Fruit fly (Drosophila melanogaster) whole organism, embryonic: ENCODE data around the gene CG42819.

Experiments
- B-H2 ChIP-seq: fragments of 200-800 bp; sonication (Bioruptor generic); optimal IDR thresholded peaks from 2 replicates; lab custom pipeline; 2018; ENCODE audit warnings: missing biosample characterization, mild to moderate bottlenecking, missing genetic modification characterization
- BEAF-32 ChIP-seq: fragments of 200-800 bp; sonication (Bioruptor generic); optimal IDR thresholded peaks from 3 replicates; lab custom pipeline; 2017; ENCODE audit warnings: missing biosample characterization, missing genetic modification characterization, mild to moderate bottlenecking, moderate library complexity, missing genetic modification reagents
- CG10366 ChIP-seq: fragments of 200-800 bp; sonication (Bioruptor generic); IDR thresholded peaks from 2 replicates; pipeline ENCODE4 v1.3.6; 2022; ENCODE audit warnings: missing biosample characterization, missing genetic modification characterization
- CG12299 ChIP-seq: fragments of 200-800 bp; sonication (Bioruptor generic); optimal IDR thresholded peaks from 2 replicates; lab custom pipeline; 2018; ENCODE audit warnings: missing biosample characterization, mild to moderate bottlenecking, missing genetic modification characterization
- CG1792 ChIP-seq: fragments of 200-800 bp; sonication (Bioruptor generic); optimal IDR thresholded peaks from 2 replicates; lab custom pipeline; 2016; ENCODE audit warnings: missing biosample characterization, missing genetic modification characterization
- CG2116 ChIP-seq: fragments of 200-800 bp; sonication (Bioruptor generic); optimal IDR thresholded peaks from 3 replicates; lab custom pipeline; 2018; ENCODE audit warnings: missing biosample characterization, mild to moderate bottlenecking, missing genetic modification characterization
- CG3407 ChIP-seq: fragments of 200-800 bp; sonication (Bioruptor generic); optimal IDR thresholded peaks from 2 replicates; lab custom pipeline; 2018; ENCODE audit warnings: missing biosample characterization, mild to moderate bottlenecking, missing genetic modification characterization
- CG3995 ChIP-seq: fragments of 200-800 bp; sonication (Bioruptor generic); optimal IDR thresholded peaks from 3 replicates; lab custom pipeline; 2016; ENCODE audit warnings: missing biosample characterization, missing genetic modification characterization
- CG4282 ChIP-seq: fragments of 200-800 bp; sonication (Bioruptor generic); optimal IDR thresholded peaks from 2 replicates; lab custom pipeline; 2016; ENCODE audit warnings: missing biosample characterization, missing genetic modification characterization
- CG4360 ChIP-seq: fragments of 200-800 bp; sonication (Bioruptor generic); IDR thresholded peaks from 2 replicates; pipeline ENCODE4 v1.3.6; 2022; ENCODE audit warnings: missing biosample characterization, missing genetic modification characterization
- CG4820 ChIP-seq: fragments of 200-800 bp; sonication (Bioruptor generic); optimal IDR thresholded peaks from 3 replicates; lab custom pipeline; 2016; ENCODE audit warnings: missing biosample characterization, missing genetic modification characterization
- CG6654 ChIP-seq: fragments of 200-800 bp; sonication (Bioruptor generic); optimal IDR thresholded peaks from 2 replicates; lab custom pipeline; 2017; ENCODE audit warnings: missing biosample characterization, mild to moderate bottlenecking, missing genetic modification characterization
- CG6683 ChIP-seq: fragments of 200-800 bp; sonication (Bioruptor generic); optimal IDR thresholded peaks from 2 replicates; lab custom pipeline; 2017; ENCODE audit warnings: missing biosample characterization, mild to moderate bottlenecking, missing genetic modification characterization, missing genetic modification reagents
- CG6689 ChIP-seq: fragments of 200-800 bp; sonication (Bioruptor generic); IDR thresholded peaks from 2 replicates; pipeline ENCODE4 v1.3.6; 2022; ENCODE audit warnings: missing biosample characterization, missing genetic modification characterization
- CG6813 ChIP-seq: fragments of 200-800 bp; sonication (Bioruptor generic); optimal IDR thresholded peaks from 2 replicates; lab custom pipeline; 2017; ENCODE audit warnings: missing biosample characterization, missing genetic modification characterization, mild to moderate bottlenecking, moderate library complexity, missing genetic modification reagents
- CG8290 ChIP-seq, 3 experiments: fragments of 200-800 bp; sonication (Bioruptor generic); optimal IDR thresholded peaks; 2 replicates each; lab custom pipeline; 2016 to 2019; ENCODE audit warnings: missing biosample characterization in 3 of 3, missing genetic modification characterization in 3 of 3, mild to moderate bottlenecking in 2 of 3, moderate library complexity in 1 of 3
- CG8359 ChIP-seq: fragments of 200-800 bp; sonication (Bioruptor generic); optimal IDR thresholded peaks from 2 replicates; lab custom pipeline; 2017; ENCODE audit warnings: missing biosample characterization, mild to moderate bottlenecking, missing genetic modification characterization, borderline replicate concordance
- CG8388 ChIP-seq: fragments of 200-800 bp; sonication (Bioruptor generic); optimal IDR thresholded peaks from 2 replicates; lab custom pipeline; 2019; ENCODE audit warnings: missing biosample characterization, mild to moderate bottlenecking, missing genetic modification characterization, moderate library complexity
- CG9817 ChIP-seq: fragments of 200-800 bp; sonication (Bioruptor generic); optimal IDR thresholded peaks from 2 replicates; lab custom pipeline; 2018; ENCODE audit warnings: missing biosample characterization, mild to moderate bottlenecking, missing genetic modification characterization, moderate library complexity
- Dll ChIP-seq: fragments of 200-800 bp; sonication (Bioruptor generic); IDR thresholded peaks from 4 replicates; pipeline ENCODE4 v1.3.6; 2022; ENCODE audit warnings: missing biosample characterization, missing genetic modification characterization; ENCODE audit not compliant: partially characterized antibody
- E2f2 ChIP-seq: fragments of 200-800 bp; sonication (Bioruptor generic); IDR thresholded peaks from 2 replicates; pipeline ENCODE4 v1.3.6; 2022; ENCODE audit warnings: missing biosample characterization, missing genetic modification characterization
- Fer1 ChIP-seq: fragments of 200-800 bp; sonication (Bioruptor generic); optimal IDR thresholded peaks from 2 replicates; lab custom pipeline; 2017; ENCODE audit warnings: missing biosample characterization, mild to moderate bottlenecking, missing genetic modification characterization
- HLH4C ChIP-seq: fragments of 200-800 bp; sonication (Bioruptor generic); IDR thresholded peaks from 3 replicates; pipeline ENCODE4 v1.3.6; 2022; ENCODE audit warnings: missing biosample characterization, missing genetic modification characterization; ENCODE audit not compliant: partially characterized antibody
- Hr39 ChIP-seq: fragments of >200 bp; optimal IDR thresholded peaks from 2 replicates; lab custom pipeline; 2017
- Mrtf ChIP-seq: fragments of 200-800 bp; sonication (Bioruptor generic); IDR thresholded peaks from 3 replicates; pipeline ENCODE4 v1.3.6; 2022; ENCODE audit warnings: missing biosample characterization, missing genetic modification characterization
- Myb ChIP-seq: fragments of 200-800 bp; sonication (Bioruptor generic); optimal IDR thresholded peaks from 2 replicates; lab custom pipeline; 2016; ENCODE audit warnings: missing biosample characterization, missing genetic modification characterization
- Poxn ChIP-seq: fragments of 200-800 bp; sonication (Bioruptor generic); IDR thresholded peaks from 2 replicates; pipeline ENCODE4 v1.3.6; 2022; ENCODE audit warnings: missing biosample characterization, missing genetic modification characterization
- Ssrp ChIP-seq: fragments of 200-800 bp; sonication (Bioruptor generic); optimal IDR thresholded peaks from 2 replicates; lab custom pipeline; 2018; ENCODE audit warnings: missing biosample characterization, mild to moderate bottlenecking, missing genetic modification characterization, moderate library complexity
- Tbp ChIP-seq: fragments of >200 bp; optimal IDR thresholded peaks from 2 replicates; lab custom pipeline; 2018; ENCODE audit warnings: missing biosample characterization, missing genetic modification characterization
- amos ChIP-seq: fragments of 200-800 bp; sonication (Bioruptor generic); IDR thresholded peaks from 2 replicates; pipeline ENCODE4 v1.3.6; 2022; ENCODE audit warnings: missing biosample characterization, missing genetic modification characterization; ENCODE audit not compliant: partially characterized antibody
- ash1 ChIP-seq: fragments of 200-800 bp; sonication (Bioruptor generic); optimal IDR thresholded peaks from 2 replicates; lab custom pipeline; 2018; ENCODE audit warnings: missing biosample characterization, mild to moderate bottlenecking, missing genetic modification characterization
- cato ChIP-seq: fragments of 200-800 bp; sonication (Bioruptor generic); optimal IDR thresholded peaks from 2 replicates; lab custom pipeline; 2016; ENCODE audit warnings: missing biosample characterization, missing genetic modification characterization, borderline replicate concordance
- caup ChIP-seq: fragments of 200-800 bp; sonication (Bioruptor generic); optimal IDR thresholded peaks from 3 replicates; lab custom pipeline; 2017; ENCODE audit warnings: missing biosample characterization, mild to moderate bottlenecking, missing genetic modification characterization, moderate library complexity; ENCODE audit not compliant: severe bottlenecking
- ems ChIP-seq: fragments of 200-800 bp; sonication (Bioruptor generic); optimal IDR thresholded peaks from 3 replicates; lab custom pipeline; 2016; ENCODE audit warnings: missing biosample characterization, missing genetic modification characterization
- ftz-f1 ChIP-seq: fragments of 200-800 bp; sonication (Bioruptor generic); optimal IDR thresholded peaks from 2 replicates; lab custom pipeline; 2016; ENCODE audit warnings: missing biosample characterization, missing genetic modification characterization
- fu2 ChIP-seq: fragments of 200-800 bp; sonication (Bioruptor generic); optimal IDR thresholded peaks from 2 replicates; lab custom pipeline; 2016; ENCODE audit warnings: missing biosample characterization, missing genetic modification characterization
- gsb-n ChIP-seq: fragments of 200-800 bp; sonication (Bioruptor generic); optimal IDR thresholded peaks from 3 replicates; lab custom pipeline; 2018; ENCODE audit warnings: missing biosample characterization, mild to moderate bottlenecking, missing genetic modification characterization
- gt ChIP-seq: fragments of 200-800 bp; sonication (Bioruptor generic); IDR thresholded peaks from 2 replicates; pipeline ENCODE4 v1.3.6; 2022; ENCODE audit warnings: missing biosample characterization, missing genetic modification characterization
- ham ChIP-seq: fragments of 200-800 bp; sonication (Bioruptor generic); IDR thresholded peaks from 2 replicates; pipeline ENCODE4 v1.3.6; 2022; ENCODE audit warnings: missing biosample characterization, missing genetic modification characterization
- hth ChIP-seq: fragments of >200 bp; optimal IDR thresholded peaks from 2 replicates; lab custom pipeline; 2017; ENCODE audit warnings: inconsistent platforms
- inv ChIP-seq: fragments of 200-800 bp; sonication (Bioruptor generic); IDR thresholded peaks from 2 replicates; pipeline ENCODE4 v1.3.6; 2022; ENCODE audit warnings: missing biosample characterization, missing genetic modification characterization; ENCODE audit not compliant: partially characterized antibody
- klu ChIP-seq: fragments of 200-800 bp; sonication (Bioruptor generic); IDR thresholded peaks from 2 replicates; pipeline ENCODE4 v1.3.6; 2022; ENCODE audit warnings: missing biosample characterization, missing genetic modification characterization
- lab ChIP-seq: fragments of 200-800 bp; sonication (Bioruptor generic); optimal IDR thresholded peaks from 3 replicates; lab custom pipeline; 2017; ENCODE audit warnings: missing biosample characterization, missing genetic modification characterization, mild to moderate bottlenecking, moderate library complexity, missing genetic modification reagents
- nau ChIP-seq: fragments of 200-800 bp; sonication (Bioruptor generic); optimal IDR thresholded peaks from 3 replicates; lab custom pipeline; 2017; ENCODE audit warnings: missing biosample characterization, mild to moderate bottlenecking, missing genetic modification characterization, missing genetic modification reagents
- oc ChIP-seq: fragments of 200-800 bp; sonication (Bioruptor generic); optimal IDR thresholded peaks from 2 replicates; lab custom pipeline; 2018; ENCODE audit warnings: missing biosample characterization, mild to moderate bottlenecking, missing genetic modification characterization, moderate library complexity
- pita ChIP-seq: fragments of 200-800 bp; sonication (Bioruptor generic); optimal IDR thresholded peaks from 2 replicates; lab custom pipeline; 2017; ENCODE audit warnings: missing biosample characterization, mild to moderate bottlenecking, missing genetic modification characterization
- prd ChIP-seq, 3 experiments: fragments of >200 bp in 2 of 3; fragments of 200-800 bp in 1 of 3; sonication (Bioruptor generic) in 1 of 3; optimal IDR thresholded peaks in 2 of 3; IDR thresholded peaks in 1 of 3; 2 replicates in 2 of 3; 3 replicates in 1 of 3; pipeline versions ENCODE4 v1.3.6 to Lab custom; 2017 to 2022; ENCODE audit warnings: missing biosample characterization in 1 of 3, missing genetic modification characterization in 1 of 3
- sima ChIP-seq: fragments of 200-800 bp; sonication (Bioruptor generic); optimal IDR thresholded peaks from 2 replicates; lab custom pipeline; 2016; ENCODE audit warnings: missing biosample characterization, missing genetic modification characterization
- stwl ChIP-seq: fragments of 200-800 bp; sonication (Bioruptor generic); optimal IDR thresholded peaks from 3 replicates; lab custom pipeline; 2018; ENCODE audit warnings: missing biosample characterization, mild to moderate bottlenecking, missing genetic modification characterization, moderate library complexity

CG42819 gene

dm6 chr2L:8384108-8384601 lies 5.0 kb downstream of the CG42819 start, which contains the start of the genes Dad1 and CG13384 (continued):
- TF ChIP-seq CG6654 (GFP tag; lab: Kevin White, UChicago) (peak; percentile 63), CG6683 (peak; percentile 86), CG4820 (GFP tag; lab: Kevin White, UChicago) (peak; percentile 83), Hr39 (lab: Kevin White, UChicago) (no peak), CG3995 (GFP tag; lab: Kevin White, UChicago) (peak; percentile 43), sima (GFP tag; lab: Kevin White, UChicago) (no peak), CG12299 (tag; lab: Kevin White, UChicago) (peak; percentile 93), HLH4C (GFP tag; lab: Robert Waterston, UW) (no peak), BEAF-32 (GFP tag; lab: Kevin White, UChicago) (peak; percentile 68), Mrtf (GFP tag; lab: Robert Waterston, UW) (peak; percentile 88), CG1792 (GFP tag; lab: Kevin White, UChicago) (no peak), E2f2 (GFP tag; lab: Robert Waterston, UW) (peak; percentile 71), Myb (GFP tag; lab: Kevin White, UChicago) (peak; percentile 28), klu (GFP tag; lab: Robert Waterston, UW) (peak; percentile 89), ash1 (GFP tag; lab: Kevin White, UChicago) (no peak), inv (GFP tag; lab: Robert Waterston, UW) (peak; percentile 47; the same call in 1 of the 2 replicates), stwl (tag; lab: Kevin White, UChicago) (peak; percentile 79), CG4282 (no peak), oc (tag; lab: Kevin White, UChicago) (peak; percentile 91), CG9817 (tag; lab: Kevin White, UChicago) (peak; percentile 94), Dll (GFP tag; lab: Robert Waterston, UW) (peak; percentile 68; the same call in 3 of the 4 replicates), pita (no peak), hth (no peak), CG10366 (peak; percentile 87), ftz-f1 (GFP tag; lab: Kevin White, UChicago) (no peak), gt (GFP tag; lab: Robert Waterston, UW) (peak; percentile 77), CG3407 (GFP tag; lab: Kevin White, UChicago) (peak; percentile 78), fu2 (peak; percentile 18), CG8359 (GFP tag; lab: Kevin White, UChicago) (peak; percentile 51), cato (GFP tag; lab: Kevin White, UChicago) (peak; percentile 84), Ssrp (tag; lab: Kevin White, UChicago) (peak; percentile 90), amos (peak; percentile 45; the same call in 1 of the 2 replicates), B-H2 (GFP tag; lab: Kevin White, UChicago) (peak; percentile 96), caup (GFP tag; lab: Kevin White, UChicago) (peak; percentile 89), CG6813 (GFP tag; lab: Kevin White, UChicago) (peak; percentile 84), CG4360 (GFP tag; lab: Robert Waterston, UW) (0 out of 2 replicates have a peak, but pooled peaks have one; percentile 42), CG2116 (peak; percentile 91), lab (GFP tag; lab: Kevin White, UChicago) (peak; percentile 95), CG8290 (GFP tag; optimal IDR thresholded peaks at IDR 0.05; lab: Kevin White, UChicago) (peak; percentile 76), CG8290 (tag; optimal IDR thresholded peaks at IDR 0.05; lab: Kevin White, UChicago) (peak in 1 of 2 experiments; percentile 36), ems (GFP tag; lab: Kevin White, UChicago) (peak; percentile 48), gsb-n (peak; percentile 92), Poxn (peak; percentile 79), ham (GFP tag; lab: Robert Waterston, UW) (peak; percentile 74; the same call in 1 of the 2 replicates), prd (optimal IDR thresholded peaks at IDR 0.05; lab: Kevin White, UChicago) (no peak), prd (GFP tag; IDR thresholded peaks at IDR 0.05; lab: Robert Waterston, UW) (peak; percentile 95), Fer1 (GFP tag; lab: Kevin White, UChicago) (peak; percentile 95), Tbp (GFP tag; lab: Kevin White, UChicago) (no peak), nau (GFP tag; lab: Kevin White, UChicago) (no peak), CG6689 (GFP tag; lab: Robert Waterston, UW) (peak; percentile 94), CG8388 (GFP tag; lab: Kevin White, UChicago) (peak; percentile 90)
